Fruit fly (Drosophila melanogaster) whole organism, embryonic: Measurements from ENCODE around the gene Bet3.

Experiments used
- Abd-B ChIP-seq: fragments of 200-800 bp; sonication (Bioruptor generic); optimal IDR thresholded peaks from 2 replicates; lab custom pipeline; 2018; ENCODE audit warnings: missing biosample characterization, mild to moderate bottlenecking, missing genetic modification characterization, moderate library complexity
- CG10959 ChIP-seq: fragments of 200-800 bp; sonication (Bioruptor generic); IDR thresholded peaks from 2 replicates; pipeline ENCODE4 v1.3.6; 2022; ENCODE audit warnings: missing biosample characterization, missing genetic modification characterization
- CG10979 ChIP-seq: fragments of 200-800 bp; sonication (Bioruptor generic); optimal IDR thresholded peaks from 2 replicates; lab custom pipeline; 2018; ENCODE audit warnings: missing biosample characterization, mild to moderate bottlenecking, missing genetic modification characterization, moderate library complexity
- CG11695 ChIP-seq: fragments of 200-800 bp; sonication (Bioruptor generic); IDR thresholded peaks from 3 replicates; pipeline ENCODE4 v1.3.6; 2022; ENCODE audit warnings: missing biosample characterization, missing genetic modification characterization
- CG12236 ChIP-seq: fragments of 200-800 bp; sonication (Bioruptor generic); optimal IDR thresholded peaks from 2 replicates; lab custom pipeline; 2016; ENCODE audit warnings: missing biosample characterization, missing genetic modification characterization
- CG12942 ChIP-seq: fragments of 200-800 bp; sonication (Bioruptor generic); optimal IDR thresholded peaks from 3 replicates; lab custom pipeline; 2016; ENCODE audit warnings: missing biosample characterization, missing genetic modification characterization
- CG15073 ChIP-seq: fragments of 200-800 bp; sonication (Bioruptor generic); optimal IDR thresholded peaks from 2 replicates; lab custom pipeline; 2016; ENCODE audit warnings: missing biosample characterization, missing genetic modification characterization
- CG17361 ChIP-seq: fragments of 200-800 bp; sonication (Bioruptor generic); IDR thresholded peaks from 3 replicates; pipeline ENCODE4 v1.3.6; 2022; ENCODE audit warnings: missing biosample characterization, missing genetic modification characterization
- CG17385 ChIP-seq: fragments of 200-800 bp; sonication (Bioruptor generic); optimal IDR thresholded peaks from 3 replicates; lab custom pipeline; 2018; ENCODE audit warnings: missing biosample characterization, mild to moderate bottlenecking, missing genetic modification characterization
- CG17802 ChIP-seq: fragments of 200-800 bp; sonication (Bioruptor generic); optimal IDR thresholded peaks from 2 replicates; lab custom pipeline; 2018; ENCODE audit warnings: missing biosample characterization, mild to moderate bottlenecking, missing genetic modification characterization, moderate library complexity
- CG18011 ChIP-seq: fragments of 200-800 bp; sonication (Bioruptor generic); optimal IDR thresholded peaks from 2 replicates; lab custom pipeline; 2017; ENCODE audit warnings: missing biosample characterization, missing genetic modification characterization, mild to moderate bottlenecking, moderate library complexity, missing genotype
- CG30020 ChIP-seq: fragments of 200-800 bp; optimal IDR thresholded peaks from 2 replicates; lab custom pipeline; 2019; ENCODE audit warnings: missing biosample characterization, mild to moderate bottlenecking, missing genetic modification characterization, moderate library complexity
- CG30431 ChIP-seq: fragments of 200-800 bp; sonication (Bioruptor generic); optimal IDR thresholded peaks from 2 replicates; lab custom pipeline; 2017; ENCODE audit warnings: missing biosample characterization, missing genetic modification characterization
- CG32772 ChIP-seq: fragments of 200-800 bp; sonication (Bioruptor generic); IDR thresholded peaks from 2 replicates; pipeline ENCODE4 v1.3.6; 2022; ENCODE audit warnings: missing biosample characterization, missing genetic modification characterization
- CG34376 ChIP-seq: fragments of 200-800 bp; sonication (Bioruptor generic); optimal IDR thresholded peaks from 2 replicates; lab custom pipeline; 2018; ENCODE audit warnings: missing biosample characterization, mild to moderate bottlenecking, missing genetic modification characterization
- CG4707 ChIP-seq: fragments of 200-800 bp; sonication (Bioruptor generic); optimal IDR thresholded peaks from 2 replicates; lab custom pipeline; 2018; ENCODE audit warnings: missing biosample characterization, mild to moderate bottlenecking, missing genetic modification characterization, moderate library complexity
- CG7271 ChIP-seq: fragments of 200-800 bp; sonication (Bioruptor generic); optimal IDR thresholded peaks from 2 replicates; lab custom pipeline; 2018; ENCODE audit warnings: missing biosample characterization, mild to moderate bottlenecking, missing genetic modification characterization, moderate library complexity
- CG8089 ChIP-seq: fragments of 200-800 bp; sonication (Bioruptor generic); optimal IDR thresholded peaks from 3 replicates; lab custom pipeline; 2016; ENCODE audit warnings: missing biosample characterization, missing genetic modification characterization
- CG9876 ChIP-seq: fragments of 200-800 bp; sonication (Bioruptor generic); optimal IDR thresholded peaks from 2 replicates; lab custom pipeline; 2016; ENCODE audit warnings: missing biosample characterization, missing genetic modification characterization
- CkIIα-i1 ChIP-seq: fragments of 200-800 bp; sonication (Bioruptor generic); IDR thresholded peaks from 2 replicates; pipeline ENCODE4 v1.3.6; 2022; ENCODE audit warnings: missing biosample characterization, missing genetic modification characterization
- CoRest ChIP-seq: fragments of 200-800 bp; sonication (Bioruptor generic); optimal IDR thresholded peaks from 3 replicates; lab custom pipeline; 2018; ENCODE audit warnings: missing biosample characterization, mild to moderate bottlenecking, missing genetic modification characterization, moderate library complexity
- CrebB ChIP-seq: fragments of 200-800 bp; sonication (Bioruptor generic); optimal IDR thresholded peaks from 3 replicates; lab custom pipeline; 2018; ENCODE audit warnings: missing biosample characterization, mild to moderate bottlenecking, missing genetic modification characterization
- Dll ChIP-seq: fragments of 200-800 bp; sonication (Bioruptor generic); IDR thresholded peaks from 4 replicates; pipeline ENCODE4 v1.3.6; 2022; ENCODE audit warnings: missing biosample characterization, missing genetic modification characterization; ENCODE audit not compliant: partially characterized antibody
- Fer1 ChIP-seq: fragments of 200-800 bp; sonication (Bioruptor generic); optimal IDR thresholded peaks from 2 replicates; lab custom pipeline; 2017; ENCODE audit warnings: missing biosample characterization, mild to moderate bottlenecking, missing genetic modification characterization
- H15 ChIP-seq: fragments of 200-800 bp; sonication (Bioruptor generic); IDR thresholded peaks from 3 replicates; pipeline ENCODE4 v1.3.6; 2022; ENCODE audit warnings: missing biosample characterization, missing genetic modification characterization
- H2.0 ChIP-seq: fragments of 200-800 bp; sonication (Bioruptor generic); IDR thresholded peaks from 2 replicates; pipeline ENCODE4 v1.3.6; 2022; ENCODE audit warnings: missing biosample characterization, missing genetic modification characterization
- Lhr ChIP-seq: fragments of 200-800 bp; sonication (Bioruptor generic); optimal IDR thresholded peaks from 3 replicates; lab custom pipeline; 2017; ENCODE audit warnings: mild to moderate bottlenecking, missing biosample characterization, missing genetic modification reagents, missing genetic modification characterization
- NC2β ChIP-seq: fragments of 200-800 bp; sonication (Bioruptor generic); optimal IDR thresholded peaks from 2 replicates; lab custom pipeline; 2016; ENCODE audit warnings: missing biosample characterization, missing genetic modification characterization
- NK7.1 ChIP-seq: fragments of 200-800 bp; sonication (Bioruptor generic); optimal IDR thresholded peaks from 3 replicates; lab custom pipeline; 2016; ENCODE audit warnings: missing biosample characterization, missing genetic modification characterization
- Nf-YA ChIP-seq: fragments of 200-800 bp; sonication (Bioruptor generic); IDR thresholded peaks from 2 replicates; pipeline ENCODE4 v1.3.6; 2022; ENCODE audit warnings: missing biosample characterization, missing genetic modification characterization
- Rfx ChIP-seq: fragments of 200-800 bp; sonication (Bioruptor generic); IDR thresholded peaks from 2 replicates; pipeline ENCODE4 v1.3.6; 2022; ENCODE audit warnings: missing biosample characterization, missing genetic modification characterization
- Side ChIP-seq: fragments of 200-800 bp; sonication (Bioruptor generic); optimal IDR thresholded peaks from 2 replicates; lab custom pipeline; 2016; ENCODE audit warnings: missing biosample characterization, missing genetic modification characterization
- YL-1 ChIP-seq: fragments of 200-800 bp; sonication (Bioruptor generic); optimal IDR thresholded peaks from 3 replicates; lab custom pipeline; 2017; ENCODE audit warnings: missing biosample characterization, mild to moderate bottlenecking, missing genetic modification characterization
- ase ChIP-seq: fragments of 200-800 bp; sonication (Bioruptor generic); IDR thresholded peaks from 3 replicates; pipeline ENCODE4 v1.3.6; 2022; ENCODE audit warnings: missing biosample characterization, missing genetic modification characterization
- cato ChIP-seq: fragments of 200-800 bp; sonication (Bioruptor generic); optimal IDR thresholded peaks from 2 replicates; lab custom pipeline; 2016; ENCODE audit warnings: missing biosample characterization, missing genetic modification characterization, borderline replicate concordance
- chinmo ChIP-seq: fragments of 200-800 bp; sonication (Bioruptor generic); IDR thresholded peaks from 4 replicates; pipeline ENCODE4 v1.3.6; 2022; ENCODE audit warnings: missing biosample characterization, missing genetic modification characterization; ENCODE audit not compliant: partially characterized antibody
- croc ChIP-seq: fragments of 200-800 bp; sonication (Bioruptor generic); conservative IDR thresholded peaks from 3 replicates; pipeline ENCODE4 v1.3.6; 2022; ENCODE audit warnings: missing biosample characterization, missing genetic modification characterization
- dmrt11E ChIP-seq: fragments of 200-800 bp; sonication (Bioruptor generic); optimal IDR thresholded peaks from 3 replicates; lab custom pipeline; 2018; ENCODE audit warnings: missing biosample characterization, mild to moderate bottlenecking, missing genetic modification characterization, moderate library complexity
- ems ChIP-seq: fragments of 200-800 bp; sonication (Bioruptor generic); optimal IDR thresholded peaks from 3 replicates; lab custom pipeline; 2016; ENCODE audit warnings: missing biosample characterization, missing genetic modification characterization
- her ChIP-seq: fragments of 200-800 bp; sonication (Bioruptor generic); optimal IDR thresholded peaks from 2 replicates; lab custom pipeline; 2016; ENCODE audit warnings: missing biosample characterization, missing genetic modification characterization
- jigr1 ChIP-seq: fragments of 200-800 bp; sonication (Bioruptor generic); IDR thresholded peaks from 3 replicates; pipeline ENCODE4 v1.3.6; 2022; ENCODE audit warnings: missing biosample characterization, missing genetic modification characterization
- lov ChIP-seq, 2 experiments: fragments of 200-800 bp in 1 of 2; fragments of >200 bp in 1 of 2; sonication (Bioruptor generic) in 1 of 2; IDR thresholded peaks in 1 of 2; optimal IDR thresholded peaks in 1 of 2; 2 replicates in 1 of 2; 3 replicates in 1 of 2; pipeline versions ENCODE4 v1.3.6 to Lab custom; 2017 to 2022; ENCODE audit warnings: missing biosample characterization in 1 of 2, missing genetic modification characterization in 1 of 2
- nmo ChIP-seq: fragments of 200-800 bp; sonication (Bioruptor generic); optimal IDR thresholded peaks from 2 replicates; lab custom pipeline; 2018; ENCODE audit warnings: missing biosample characterization, mild to moderate bottlenecking, missing genetic modification characterization, moderate library complexity
- pb ChIP-seq: fragments of 200-800 bp; sonication (Bioruptor generic); optimal IDR thresholded peaks from 3 replicates; lab custom pipeline; 2016; ENCODE audit warnings: missing biosample characterization, missing genetic modification characterization
- prd ChIP-seq, 3 experiments: fragments of >200 bp in 2 of 3; fragments of 200-800 bp in 1 of 3; sonication (Bioruptor generic) in 1 of 3; optimal IDR thresholded peaks in 2 of 3; IDR thresholded peaks in 1 of 3; 2 replicates in 2 of 3; 3 replicates in 1 of 3; pipeline versions ENCODE4 v1.3.6 to Lab custom; 2017 to 2022; ENCODE audit warnings: missing biosample characterization in 1 of 3, missing genetic modification characterization in 1 of 3
- tio ChIP-seq: fragments of 200-800 bp; sonication (Bioruptor generic); optimal IDR thresholded peaks from 2 replicates; lab custom pipeline; 2017; ENCODE audit warnings: missing biosample characterization, missing genetic modification characterization, inconsistent platforms
- trem ChIP-seq: fragments of 200-800 bp; optimal IDR thresholded peaks from 3 replicates; lab custom pipeline; 2019; ENCODE audit warnings: missing biosample characterization, mild to moderate bottlenecking, missing genetic modification characterization, moderate library complexity
- twi ChIP-seq: fragments of 200-800 bp; optimal IDR thresholded peaks from 2 replicates; lab custom pipeline; 2019; ENCODE audit warnings: missing biosample characterization, mild to moderate bottlenecking, missing genetic modification characterization, moderate library complexity
- vnd ChIP-seq: fragments of 200-800 bp; sonication (Bioruptor generic); IDR thresholded peaks from 3 replicates; pipeline ENCODE4 v1.3.6; 2022; ENCODE audit warnings: missing biosample characterization, missing genetic modification characterization; ENCODE audit not compliant: partially characterized antibody

The Bet3 gene

DNA sequence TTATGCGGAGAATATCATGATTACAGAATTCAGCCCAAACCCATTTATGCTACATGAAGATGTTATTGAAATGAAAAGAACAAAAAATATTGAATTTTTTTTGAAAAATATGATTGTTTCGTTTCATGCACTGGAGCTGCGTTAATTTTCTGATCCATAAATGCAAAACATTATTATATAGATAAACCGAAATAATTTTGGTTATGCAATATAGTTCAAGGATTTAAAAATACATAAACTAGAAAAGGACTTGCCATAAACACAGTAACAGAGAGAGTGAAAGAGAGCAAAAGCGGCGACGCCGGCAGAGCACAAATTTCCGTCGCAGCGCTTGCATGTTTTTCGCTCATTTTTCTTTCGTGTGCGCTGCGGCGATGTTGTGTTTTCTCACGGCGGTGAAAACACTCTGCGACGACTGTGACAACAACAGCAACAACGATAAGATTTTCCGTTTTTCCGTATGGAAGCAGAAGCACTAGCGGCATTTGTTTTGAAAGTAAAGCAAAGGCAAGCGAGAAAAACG is 20.2 kb upstream of the Bet3 start (continued):
- TF ChIP-seq vnd (GFP tag; lab: Robert Waterston, UW) (no peak), croc (GFP tag; lab: Robert Waterston, UW) (peak; percentile 59), Dll (GFP tag; lab: Robert Waterston, UW) (peak; percentile 32; the same call in 1 of the 4 replicates), CG12942 (GFP tag; lab: Kevin White, UChicago) (peak; percentile 71), ase (GFP tag; lab: Robert Waterston, UW) (no peak), CG30431 (GFP tag; lab: Kevin White, UChicago) (peak; percentile 60), H15 (GFP tag; lab: Robert Waterston, UW) (peak; percentile 58; the same call in 1 of the 3 replicates), CG9876 (no peak), CG8089 (GFP tag; lab: Kevin White, UChicago) (peak; percentile 29), CG17385 (GFP tag; lab: Kevin White, UChicago) (peak; percentile 86), trem (tag; lab: Kevin White, UChicago) (peak; percentile 91), her (GFP tag; lab: Kevin White, UChicago) (peak; percentile 74), H2.0 (GFP tag; lab: Robert Waterston, UW) (peak; percentile 65), ems (GFP tag; lab: Kevin White, UChicago) (peak; percentile 87), jigr1 (GFP tag; lab: Robert Waterston, UW) (0 out of 3 replicates have a peak, but pooled peaks have one; percentile 30), Rfx (GFP tag; lab: Robert Waterston, UW) (peak; percentile 82), twi (tag; lab: Kevin White, UChicago) (peak; percentile 68), nmo (GFP tag; lab: Kevin White, UChicago) (peak; percentile 92), lov (optimal IDR thresholded peaks at IDR 0.05; lab: Kevin White, UChicago) (no peak), lov (GFP tag; IDR thresholded peaks at IDR 0.05; lab: Robert Waterston, UW) (peak; percentile 47; the same call in 2 of the 3 replicates), pb (GFP tag; lab: Kevin White, UChicago) (peak; percentile 40), CG4707 (GFP tag; lab: Kevin White, UChicago) (peak; percentile 47), CG34376 (GFP tag; lab: Kevin White, UChicago) (peak; percentile 93), CG30020 (tag; lab: Kevin White, UChicago) (peak; percentile 73), CG10959 (peak; percentile 66), dmrt11E (tag; lab: Kevin White, UChicago) (peak; percentile 94), CG17361 (GFP tag; lab: Robert Waterston, UW) (peak; percentile 89), CG7271 (peak; percentile 49), CrebB (tag; lab: Kevin White, UChicago) (peak; percentile 80), Lhr (GFP tag; lab: Kevin White, UChicago) (peak; percentile 75), tio (GFP tag; lab: Kevin White, UChicago) (peak; percentile 72), CG12236 (GFP tag; lab: Kevin White, UChicago) (peak; percentile 60), NK7.1 (GFP tag; lab: Kevin White, UChicago) (peak; percentile 59), Side (GFP tag; lab: Kevin White, UChicago) (peak; percentile 78), NC2β (GFP tag; lab: Kevin White, UChicago) (peak; percentile 67), CkIIα-i1 (GFP tag; lab: Robert Waterston, UW) (no peak), CG10979 (peak; percentile 96), CG15073 (no peak), Abd-B (peak; percentile 59), CG11695 (GFP tag; lab: Robert Waterston, UW) (peak; percentile 84), Nf-YA (GFP tag; lab: Robert Waterston, UW) (peak; percentile 77), CoRest (peak; percentile 92), chinmo (GFP tag; lab: Robert Waterston, UW) (no peak), cato (peak; percentile 70), Fer1 (GFP tag; lab: Kevin White, UChicago) (peak; percentile 95), CG17802 (tag; lab: Kevin White, UChicago) (peak; percentile 42), prd (optimal IDR thresholded peaks at IDR 0.05; lab: Kevin White, UChicago) (no peak), prd (GFP tag; IDR thresholded peaks at IDR 0.05; lab: Robert Waterston, UW) (peak; percentile 79), YL-1 (peak; percentile 52), CG18011 (GFP tag; lab: Kevin White, UChicago) (peak; percentile 52), CG32772 (GFP tag; lab: Robert Waterston, UW) (peak; percentile 40; the same call in 1 of the 2 replicates)
